Worm (Caenorhabditis elegans) whole organism, L1 larva: ENCODE data around the gene W02D7.8.

Experiments used
- ces-1 ChIP-seq: fragments of 150-350 bp; optimal IDR thresholded peaks from 2 replicates; lab custom pipeline; 2014; ENCODE audit warnings: missing biosample characterization, missing genetic modification reagents, missing genetic modification characterization
- fos-1 ChIP-seq: fragments of 150-350 bp; optimal IDR thresholded peaks from 2 replicates; lab custom pipeline; 2014; ENCODE audit warnings: missing biosample characterization, missing genetic modification characterization
- isw-1 ChIP-seq: fragments of 200-800 bp; sonication (Bioruptor generic); IDR thresholded peaks from 2 replicates; pipeline ENCODE4 v1.3.6; 2022; ENCODE audit warnings: missing genetic modification characterization, missing compliant biosample characterization
- lsy-2 ChIP-seq, 2 experiments: fragments of 150-350 bp; optimal IDR thresholded peaks; 2 replicates each; lab custom pipeline; 2014; ENCODE audit warnings: missing biosample characterization in 2 of 2, missing genetic modification characterization in 2 of 2
- nhr-237 ChIP-seq: fragments of 150-350 bp; optimal IDR thresholded peaks from 2 replicates; lab custom pipeline; 2014; ENCODE audit warnings: missing biosample characterization, missing genetic modification characterization
- nhr-76 ChIP-seq: sonication (generic microtip); optimal IDR thresholded peaks from 2 replicates; lab custom pipeline; 2017; ENCODE audit warnings: missing biosample characterization, missing genetic modification characterization
- unc-62 ChIP-seq: fragments of 150-350 bp; optimal IDR thresholded peaks from 2 replicates; lab custom pipeline; 2014; ENCODE audit warnings: missing biosample characterization, missing genetic modification reagents, missing genetic modification characterization

- no peak for TF ChIP-seq isw-1 (GFP tag; lab: Robert Waterston, UW)
- no peak for TF ChIP-seq nhr-76 (tag; lab: Kevin White, UChicago)
- TF ChIP-seq nhr-237 (tag; lab: Kevin White, UChicago), result no peak
- TF ChIP-seq lsy-2 (tag; optimal IDR thresholded peaks at IDR 0.05; lab: Kevin White, UChicago), result no peak
- no peak for TF ChIP-seq ces-1 (GFP tag; lab: Kevin White, UChicago)
- no peak for TF ChIP-seq fos-1 (tag; lab: Kevin White, UChicago)
- no peak for TF ChIP-seq unc-62 (GFP tag; lab: Kevin White, UChicago)
Measured at ce11 chrV:8271395-8271794, 34.9 kb downstream of the W02D7.8 start.
